Worm (Caenorhabditis elegans): Measurements from ENCODE around the gene F25D1.8.

F25D1.8 gene

DNA sequence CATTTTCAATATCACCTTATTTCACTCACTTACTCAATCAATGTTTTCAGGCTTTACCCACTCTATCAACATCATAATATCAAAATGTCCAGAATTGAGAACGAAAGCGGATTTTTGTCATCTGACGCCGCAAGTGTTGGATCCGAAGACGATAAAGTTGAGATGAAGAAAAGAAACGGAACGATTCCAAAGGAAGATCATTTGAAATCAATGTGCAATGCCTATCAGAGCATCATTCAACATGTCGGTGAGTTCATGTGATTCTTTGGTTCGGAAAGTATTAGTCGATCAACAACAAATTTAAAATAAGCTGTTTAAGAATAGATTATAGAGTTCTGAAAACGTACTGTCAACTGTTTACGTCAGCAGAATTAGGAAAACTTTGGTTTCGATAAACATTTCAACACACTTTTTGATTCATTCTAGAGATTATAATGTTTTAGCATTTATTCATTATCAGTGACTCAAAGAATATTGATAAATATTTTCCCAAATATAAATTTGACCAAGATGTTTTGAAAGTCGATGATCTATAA, 25.7 kb downstream of the F25D1.8 start, which contains the start of gene cat-4:
Gene cat-4, plus strand, starts transcription at position 51 of the 536 bp plus-strand sequence.
- TF ChIP-seq nhr-237 (tag; optimal IDR thresholded peaks at IDR 0.05) (no peak), lin-13 (tag; optimal IDR thresholded peaks at IDR 0.05) (no peak), sptf-1 (tag; optimal IDR thresholded peaks at IDR 0.05) (no peak), ham-2 (GFP tag; optimal IDR thresholded peaks at IDR 0.05) (no peak)

- TF ChIP-seq sem-2 (GFP tag; optimal IDR thresholded peaks at IDR 0.05): no peak
- TF ChIP-seq nhr-237 (tag; optimal IDR thresholded peaks at IDR 0.05): no peak
- TF ChIP-seq lin-13 (tag; optimal IDR thresholded peaks at IDR 0.05): no peak
- TF ChIP-seq elt-1 (tag; optimal IDR thresholded peaks at IDR 0.05; ENCODE audit: borderline replicate concordance, insufficient read depth): no peak
- TF ChIP-seq ceh-39 (tag; optimal IDR thresholded peaks at IDR 0.05): no peak
- no peak for TF ChIP-seq blmp-1 (tag; optimal IDR thresholded peaks at IDR 0.05)
- TF ChIP-seq cnd-1 (tag; optimal IDR thresholded peaks at IDR 0.05): no peak
- no peak for TF ChIP-seq nhr-76 (tag; optimal IDR thresholded peaks at IDR 0.05)
- no peak for TF ChIP-seq ham-2 (GFP tag; optimal IDR thresholded peaks at IDR 0.05)
- TF ChIP-seq pha-4 (tag; optimal IDR thresholded peaks at IDR 0.05): no peak
- no peak for TF ChIP-seq mab-5 (tag; optimal IDR thresholded peaks at IDR 0.05)
- TF ChIP-seq lsy-2 (tag; optimal IDR thresholded peaks at IDR 0.05): no peak
- TF ChIP-seq ceh-43 (GFP tag; optimal IDR thresholded peaks at IDR 0.05): no peak
- TF ChIP-seq flh-1 (GFP tag; optimal IDR thresholded peaks at IDR 0.05): no peak
- no peak for TF ChIP-seq nhr-12 (tag; optimal IDR thresholded peaks at IDR 0.05)
- TF ChIP-seq unc-120 (tag; optimal IDR thresholded peaks at IDR 0.05; ENCODE audit: poor library complexity, severe bottlenecking): no peak
- TF ChIP-seq nhr-28 (tag; optimal IDR thresholded peaks at IDR 0.05): no peak
- TF ChIP-seq unc-62 (GFP tag; optimal IDR thresholded peaks at IDR 0.05): no peak
- TF ChIP-seq ces-1 (GFP tag; optimal IDR thresholded peaks at IDR 0.05): no peak
Observed at ce11 chrV:10568496-10568895, 29.3 kb downstream of the F25D1.8 start.

ce11 chrV:10571523-10571922, 32.3 kb downstream of the F25D1.8 start:
- TF ChIP-seq blmp-1 (tag; optimal IDR thresholded peaks at IDR 0.05) (no peak), nhr-237 (tag; optimal IDR thresholded peaks at IDR 0.05) (no peak), unc-39 (tag; optimal IDR thresholded peaks at IDR 0.05) (no peak), lin-32 (GFP tag; optimal IDR thresholded peaks at IDR 0.05) (no peak), drap-1 (GFP tag; optimal IDR thresholded peaks at IDR 0.05) (no peak), cnd-1 (tag; optimal IDR thresholded peaks at IDR 0.05) (no peak), elt-1 (tag; optimal IDR thresholded peaks at IDR 0.05; ENCODE audit: borderline replicate concordance, insufficient read depth) (no peak), unc-62 (GFP tag; optimal IDR thresholded peaks at IDR 0.05) (no peak), lin-13 (tag; optimal IDR thresholded peaks at IDR 0.05) (no peak), bed-3 (GFP tag; optimal IDR thresholded peaks at IDR 0.05) (no peak), ceh-39 (tag; optimal IDR thresholded peaks at IDR 0.05) (no peak), nhr-76 (tag; optimal IDR thresholded peaks at IDR 0.05) (no peak), nhr-2 (tag; optimal IDR thresholded peaks at IDR 0.05) (no peak), unc-120 (tag; optimal IDR thresholded peaks at IDR 0.05; ENCODE audit: poor library complexity, severe bottlenecking) (no peak), nhr-28 (tag; optimal IDR thresholded peaks at IDR 0.05) (no peak), mep-1 (tag; optimal IDR thresholded peaks at IDR 0.05) (no peak), sptf-1 (tag; optimal IDR thresholded peaks at IDR 0.05) (no peak), ceh-83 (GFP tag; optimal IDR thresholded peaks at IDR 0.05) (no peak)

ce11 chrV:10572614-10573013, 33.4 kb downstream of the F25D1.8 start, which contains the start of gene del-6:
Gene del-6, plus strand, starts transcription at chrV:10572914.
- TF ChIP-seq pha-4 (tag; optimal IDR thresholded peaks at IDR 0.05) (no peak), nhr-237 (tag; optimal IDR thresholded peaks at IDR 0.05) (no peak), unc-62 (GFP tag; optimal IDR thresholded peaks at IDR 0.05) (no peak), sptf-1 (tag; optimal IDR thresholded peaks at IDR 0.05) (no peak), ztf-11 (tag; optimal IDR thresholded peaks at IDR 0.05) (no peak), bed-3 (GFP tag; optimal IDR thresholded peaks at IDR 0.05) (no peak), unc-120 (tag; optimal IDR thresholded peaks at IDR 0.05; ENCODE audit: poor library complexity, severe bottlenecking) (no peak), ceh-83 (GFP tag; optimal IDR thresholded peaks at IDR 0.05) (no peak), lin-32 (GFP tag; optimal IDR thresholded peaks at IDR 0.05) (no peak), cnd-1 (tag; optimal IDR thresholded peaks at IDR 0.05) (no peak), nhr-28 (tag; optimal IDR thresholded peaks at IDR 0.05) (no peak), drap-1 (GFP tag; optimal IDR thresholded peaks at IDR 0.05) (no peak), ceh-39 (tag; optimal IDR thresholded peaks at IDR 0.05) (no peak), tbx-8 (GFP tag; optimal IDR thresholded peaks at IDR 0.05) (no peak), blmp-1 (tag; optimal IDR thresholded peaks at IDR 0.05) (no peak), ham-2 (GFP tag; optimal IDR thresholded peaks at IDR 0.05) (no peak), hlh-1 (tag; optimal IDR thresholded peaks at IDR 0.05) (no peak), nhr-76 (tag; optimal IDR thresholded peaks at IDR 0.05) (no peak), nhr-12 (tag; optimal IDR thresholded peaks at IDR 0.05) (no peak), flh-1 (GFP tag; optimal IDR thresholded peaks at IDR 0.05) (no peak)

All from whole organism, mixed stage, embryonic.